Fruit fly (Drosophila melanogaster): Measurements from ENCODE around the gene CG17930.

Gene CG17930

dm6 chr3R:16321538-16321937, 6.1 kb upstream of the CG17930 start, which contains the start of gene CG44044:
Gene CG44044 (plus strand): TSS chr3R:16321838.
- no peak for TF ChIP-seq sage (GFP tag; optimal IDR thresholded peaks at IDR 0.05)
- TF ChIP-seq N (GFP tag; optimal IDR thresholded peaks at IDR 0.05), result no peak
- no peak for TF ChIP-seq GATAd (GFP tag; optimal IDR thresholded peaks at IDR 0.05)
- no peak for TF ChIP-seq fru (GFP tag; optimal IDR thresholded peaks at IDR 0.05)
- TF ChIP-seq Rel (GFP tag; optimal IDR thresholded peaks at IDR 0.05), result no peak
- TF ChIP-seq Rel (tag; optimal IDR thresholded peaks at IDR 0.05), result no peak
- TF ChIP-seq h (GFP tag; optimal IDR thresholded peaks at IDR 0.05), result no peak
- no peak for TF ChIP-seq Hr78 (GFP tag; optimal IDR thresholded peaks at IDR 0.05)
- TF ChIP-seq br (GFP tag; optimal IDR thresholded peaks at IDR 0.05), result no peak
- TF ChIP-seq Hnf4 (GFP tag; optimal IDR thresholded peaks at IDR 0.05), result no peak
- TF ChIP-seq woc (GFP tag; optimal IDR thresholded peaks at IDR 0.05), result no peak
- no peak for TF ChIP-seq psq (GFP tag; optimal IDR thresholded peaks at IDR 0.05)
- no peak for TF ChIP-seq rgr (GFP tag; optimal IDR thresholded peaks at IDR 0.05)
- no peak for TF ChIP-seq Abd-B (GFP tag; optimal IDR thresholded peaks at IDR 0.05)
- no peak for TF ChIP-seq Vsx2 (GFP tag; optimal IDR thresholded peaks at IDR 0.05; ENCODE audit: partially characterized antibody)
- TF ChIP-seq HLH106 (tag; optimal IDR thresholded peaks at IDR 0.05), result no peak
- no peak for TF ChIP-seq Dfd (GFP tag; optimal IDR thresholded peaks at IDR 0.05)
- no peak for TF ChIP-seq CG9705 (GFP tag; optimal IDR thresholded peaks at IDR 0.05)
- no peak for TF ChIP-seq Dif (GFP tag; optimal IDR thresholded peaks at IDR 0.05; ENCODE audit: partially characterized antibody)
- TF ChIP-seq sv (GFP tag; optimal IDR thresholded peaks at IDR 0.05), result no peak
- TF ChIP-seq ey (GFP tag; optimal IDR thresholded peaks at IDR 0.05), result no peak

DNA sequence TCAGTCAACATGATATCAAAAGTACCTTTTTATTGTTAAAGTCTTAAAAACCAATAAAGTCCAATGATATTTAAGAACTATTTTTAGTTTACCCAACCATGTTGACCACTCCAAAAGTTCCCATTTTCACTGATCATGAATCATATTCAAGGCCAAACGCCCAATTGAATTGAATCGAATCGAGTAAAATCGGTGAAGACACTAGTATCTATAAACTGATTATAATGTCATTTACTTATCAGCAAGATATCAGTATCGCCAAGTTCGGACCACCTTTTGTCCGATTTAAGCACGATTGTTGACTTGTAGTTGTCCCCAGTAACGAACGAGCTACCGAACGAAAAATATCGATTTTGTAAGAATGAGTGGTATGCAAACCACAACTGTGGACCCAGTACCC, 4.6 kb upstream of the CG17930 start, which contains the start of gene CG6901:
Gene CG6901 (plus strand): TSS at position 323 of the 400 bp plus-strand sequence.
- TF ChIP-seq Hr83 (GFP tag; optimal IDR thresholded peaks at IDR 0.05; ENCODE audit: poor library complexity, severe bottlenecking) (no peak), br (GFP tag; optimal IDR thresholded peaks at IDR 0.05) (no peak), Dfd (GFP tag; optimal IDR thresholded peaks at IDR 0.05) (no peak), psq (GFP tag; optimal IDR thresholded peaks at IDR 0.05) (no peak), fru (GFP tag; optimal IDR thresholded peaks at IDR 0.05) (no peak), Dif (GFP tag; optimal IDR thresholded peaks at IDR 0.05; ENCODE audit: partially characterized antibody) (no peak), CG9705 (GFP tag; optimal IDR thresholded peaks at IDR 0.05) (no peak), Abd-B (GFP tag; optimal IDR thresholded peaks at IDR 0.05) (no peak), GATAd (GFP tag; optimal IDR thresholded peaks at IDR 0.05) (no peak), dl (GFP tag; optimal IDR thresholded peaks at IDR 0.05; ENCODE audit: insufficient read depth in 1 of 2, partially characterized antibody in 2 of 2) (no peak)

- TF ChIP-seq Myc (optimal IDR thresholded peaks at IDR 0.05) (no peak), psq (GFP tag; optimal IDR thresholded peaks at IDR 0.05) (no peak), dsf (GFP tag; optimal IDR thresholded peaks at IDR 0.05; ENCODE audit: borderline replicate concordance) (no peak), fru (GFP tag; optimal IDR thresholded peaks at IDR 0.05) (no peak), dmrt93B (GFP tag; optimal IDR thresholded peaks at IDR 0.05) (no peak), Hr83 (GFP tag; optimal IDR thresholded peaks at IDR 0.05; ENCODE audit: poor library complexity, severe bottlenecking) (no peak), ey (GFP tag; optimal IDR thresholded peaks at IDR 0.05) (no peak), pan (optimal IDR thresholded peaks at IDR 0.05) (no peak), GATAd (GFP tag; optimal IDR thresholded peaks at IDR 0.05) (no peak), OdsH (GFP tag; optimal IDR thresholded peaks at IDR 0.05) (no peak), brk (GFP tag; optimal IDR thresholded peaks at IDR 0.05) (no peak), br (GFP tag; optimal IDR thresholded peaks at IDR 0.05) (no peak), HLH106 (tag; optimal IDR thresholded peaks at IDR 0.05) (no peak), CrebA (GFP tag; optimal IDR thresholded peaks at IDR 0.05; ENCODE audit: borderline replicate concordance) (no peak)
Measured at dm6 chr3R:16325192-16325591, 2.5 kb upstream of the CG17930 start, which contains the start of gene CG17929. Gene CG17929 (plus strand): TSS chr3R:16325492.

- TF ChIP-seq ey (GFP tag; optimal IDR thresholded peaks at IDR 0.05) (no peak), HLH106 (tag; optimal IDR thresholded peaks at IDR 0.05) (no peak), lola (GFP tag; optimal IDR thresholded peaks at IDR 0.05) (no peak), CrebA (GFP tag; optimal IDR thresholded peaks at IDR 0.05; ENCODE audit: borderline replicate concordance) (no peak), OdsH (GFP tag; optimal IDR thresholded peaks at IDR 0.05) (no peak), usp (GFP tag; optimal IDR thresholded peaks at IDR 0.05) (no peak), psq (GFP tag; optimal IDR thresholded peaks at IDR 0.05) (no peak), CG32264 (GFP tag; optimal IDR thresholded peaks at IDR 0.05) (no peak), foxo (GFP tag; optimal IDR thresholded peaks at IDR 0.05) (no peak), Dif (GFP tag; optimal IDR thresholded peaks at IDR 0.05; ENCODE audit: partially characterized antibody) (no peak), Hr78 (GFP tag; optimal IDR thresholded peaks at IDR 0.05) (no peak), CG9705 (GFP tag; optimal IDR thresholded peaks at IDR 0.05) (no peak), fru (GFP tag; optimal IDR thresholded peaks at IDR 0.05) (no peak), Sp1 (GFP tag; optimal IDR thresholded peaks at IDR 0.05) (no peak), dsf (GFP tag; optimal IDR thresholded peaks at IDR 0.05; ENCODE audit: borderline replicate concordance) (no peak), tai (GFP tag; optimal IDR thresholded peaks at IDR 0.05) (no peak), N (GFP tag; optimal IDR thresholded peaks at IDR 0.05) (no peak), Rel (GFP tag; optimal IDR thresholded peaks at IDR 0.05) (no peak), Rel (tag; optimal IDR thresholded peaks at IDR 0.05) (no peak), Abd-B (GFP tag; optimal IDR thresholded peaks at IDR 0.05) (no peak)
Measured at dm6 chr3R:16329797-16330196, 2.1 kb downstream of the CG17930 start.
